Worm (Caenorhabditis elegans) whole organism, early embryonic: ENCODE data around the gene srt-48.

Experiments
- F13C5.2 ChIP-seq: sonication (generic microtip); optimal IDR thresholded peaks from 2 replicates; lab custom pipeline; 2017; ENCODE audit warnings: mild to moderate bottlenecking, missing genetic modification characterization, inconsistent platforms, missing compliant biosample characterization
- ama-1 ChIP-seq: fragments of 150-350 bp; optimal IDR thresholded peaks from 2 replicates; lab custom pipeline; 2014
- ceh-13 ChIP-seq: fragments of 200-800 bp; sonication (Bioruptor generic); optimal IDR thresholded peaks from 2 replicates; lab custom pipeline; 2018; ENCODE audit warnings: mild to moderate bottlenecking, missing genetic modification characterization, missing compliant biosample characterization
- ceh-36 ChIP-seq: sonication (generic microtip); optimal IDR thresholded peaks from 2 replicates; lab custom pipeline; 2016; ENCODE audit warnings: missing genetic modification characterization, inconsistent platforms, missing compliant biosample characterization
- flt-1 ChIP-seq: fragments of 200-800 bp; sonication (Bioruptor generic); IDR thresholded peaks from 2 replicates; pipeline ENCODE4 v1.3.6; 2022; ENCODE audit warnings: missing genetic modification characterization, missing compliant biosample characterization
- hmbx-1 ChIP-seq: sonication (generic microtip); optimal IDR thresholded peaks from 2 replicates; lab custom pipeline; 2016; ENCODE audit warnings: mild to moderate bottlenecking, missing genetic modification characterization, missing compliant biosample characterization
- hnd-1 ChIP-seq: sonication (generic microtip); optimal IDR thresholded peaks from 2 replicates; lab custom pipeline; 2016; ENCODE audit warnings: missing genetic modification characterization, missing compliant biosample characterization
- pes-1 ChIP-seq: fragments of 200-800 bp; sonication (Bioruptor generic); IDR thresholded peaks from 2 replicates; pipeline ENCODE4 v1.3.6; 2022; ENCODE audit warnings: missing genetic modification reagents, missing genetic modification characterization, missing compliant biosample characterization
- tbx-11 ChIP-seq: fragments of 200-800 bp; sonication (Bioruptor generic); IDR thresholded peaks from 2 replicates; pipeline ENCODE4 v1.3.6; 2022; ENCODE audit warnings: missing genetic modification characterization, missing compliant biosample characterization
- tbx-37 ChIP-seq: fragments of 200-800 bp; sonication (Bioruptor generic); conservative IDR thresholded peaks from 2 replicates; pipeline ENCODE4 v1.3.6; 2022; ENCODE audit warnings: missing genetic modification reagents, missing genetic modification characterization, missing compliant biosample characterization

- TF ChIP-seq ama-1 (lab: Kevin White, UChicago) (no peak), tbx-11 (GFP tag; lab: Robert Waterston, UW) (no peak), ceh-13 (GFP tag; lab: Kevin White, UChicago) (no peak), F13C5.2 (tag; lab: Kevin White, UChicago) (no peak), pes-1 (no peak), flt-1 (GFP tag; lab: Robert Waterston, UW) (no peak), hmbx-1 (tag; lab: Kevin White, UChicago) (no peak), ceh-36 (no peak), hnd-1 (no peak), tbx-37 (GFP tag; lab: Robert Waterston, UW) (no peak)
Observed at ce11 chrIV:15037492-15037891, 31.2 kb downstream of the srt-48 start.
